Worm (Caenorhabditis elegans): ENCODE measurements around the gene F15H10.5.

Gene F15H10.5

ce11 chrV:10436612-10437011 lies 17.8 kb upstream of the F15H10.5 start, which contains the start of gene set-22:
Gene set-22, plus strand, starts transcription at chrV:10436912.
- TF ChIP-seq ets-7 (tag; optimal IDR thresholded peaks at IDR 0.05) = no peak
- no peak for TF ChIP-seq flt-1 (GFP tag; IDR thresholded peaks at IDR 0.05)
- no peak for TF ChIP-seq sea-1 (GFP tag; conservative IDR thresholded peaks at IDR 0.05)

ce11 chrV:10435198-10435597 lies 16.3 kb upstream of the F15H10.5 start:
- TF ChIP-seq tbx-37 (GFP tag; conservative IDR thresholded peaks at IDR 0.05) (no peak), hmg-4 (GFP tag; optimal IDR thresholded peaks at IDR 0.05) (no peak), hmbx-1 (tag; optimal IDR thresholded peaks at IDR 0.05) (no peak), B0310.2 (tag; optimal IDR thresholded peaks at IDR 0.05) (no peak), ama-1 (optimal IDR thresholded peaks at IDR 0.05) (no peak), ceh-13 (GFP tag; optimal IDR thresholded peaks at IDR 0.05) (no peak), tbx-11 (GFP tag; IDR thresholded peaks at IDR 0.05) (no peak), scrt-1 (GFP tag; IDR thresholded peaks at IDR 0.05) (no peak), ets-7 (tag; optimal IDR thresholded peaks at IDR 0.05) (no peak), tra-4 (tag; optimal IDR thresholded peaks at IDR 0.05) (no peak), F13C5.2 (tag; optimal IDR thresholded peaks at IDR 0.05) (no peak), ceh-36 (tag; optimal IDR thresholded peaks at IDR 0.05) (no peak), aly-1 (tag; optimal IDR thresholded peaks at IDR 0.05) (no peak), hnd-1 (tag; optimal IDR thresholded peaks at IDR 0.05) (no peak), flt-1 (GFP tag; IDR thresholded peaks at IDR 0.05) (no peak)

- TF ChIP-seq tbx-11 (GFP tag; IDR thresholded peaks at IDR 0.05) (no peak), pes-1 (GFP tag; IDR thresholded peaks at IDR 0.05) (no peak), aly-1 (tag; optimal IDR thresholded peaks at IDR 0.05) (no peak), hmg-4 (GFP tag; optimal IDR thresholded peaks at IDR 0.05) (no peak), ceh-13 (GFP tag; optimal IDR thresholded peaks at IDR 0.05) (no peak), hnd-1 (tag; optimal IDR thresholded peaks at IDR 0.05) (no peak), hmbx-1 (tag; optimal IDR thresholded peaks at IDR 0.05) (no peak), F13C5.2 (tag; optimal IDR thresholded peaks at IDR 0.05) (no peak), ets-7 (tag; optimal IDR thresholded peaks at IDR 0.05) (no peak), flt-1 (GFP tag; IDR thresholded peaks at IDR 0.05) (no peak), ceh-36 (tag; optimal IDR thresholded peaks at IDR 0.05) (no peak), scrt-1 (GFP tag; IDR thresholded peaks at IDR 0.05) (no peak), sea-1 (GFP tag; conservative IDR thresholded peaks at IDR 0.05) (no peak), tra-4 (tag; optimal IDR thresholded peaks at IDR 0.05) (no peak)
These were observed 14.9 kb upstream of the F15H10.5 start, which contains the start of gene Y32F6A.4 for ce11 chrV:10433721-10434120. Gene Y32F6A.4, minus strand, starts transcription at chrV:10434067.

- TF ChIP-seq tra-4 (tag; optimal IDR thresholded peaks at IDR 0.05) (no peak), B0310.2 (tag; optimal IDR thresholded peaks at IDR 0.05) (no peak), pes-1 (GFP tag; IDR thresholded peaks at IDR 0.05) (no peak), ama-1 (optimal IDR thresholded peaks at IDR 0.05) (no peak), tbx-11 (GFP tag; IDR thresholded peaks at IDR 0.05) (no peak), hnd-1 (tag; optimal IDR thresholded peaks at IDR 0.05) (no peak), F13C5.2 (tag; optimal IDR thresholded peaks at IDR 0.05) (no peak), hmbx-1 (tag; optimal IDR thresholded peaks at IDR 0.05) (no peak), ets-7 (tag; optimal IDR thresholded peaks at IDR 0.05) (no peak), sea-1 (GFP tag; conservative IDR thresholded peaks at IDR 0.05) (no peak), ceh-36 (tag; optimal IDR thresholded peaks at IDR 0.05) (no peak), hmg-4 (GFP tag; optimal IDR thresholded peaks at IDR 0.05) (no peak), aly-1 (tag; optimal IDR thresholded peaks at IDR 0.05) (no peak), tbx-37 (GFP tag; conservative IDR thresholded peaks at IDR 0.05) (no peak), flt-1 (GFP tag; IDR thresholded peaks at IDR 0.05) (no peak), ceh-13 (GFP tag; optimal IDR thresholded peaks at IDR 0.05) (no peak)
These were observed 13.7 kb upstream of the F15H10.5 start for ce11 chrV:10432607-10433006.

ce11 chrV:10428608-10429007 lies 9.7 kb upstream of the F15H10.5 start, which contains the start of gene tag-314:
Gene tag-314, minus strand, starts transcription at chrV:10428708.
- TF ChIP-seq ceh-36 (tag; optimal IDR thresholded peaks at IDR 0.05) (no peak), hmbx-1 (tag; optimal IDR thresholded peaks at IDR 0.05) (no peak), aly-1 (tag; optimal IDR thresholded peaks at IDR 0.05) (no peak), tbx-11 (GFP tag; IDR thresholded peaks at IDR 0.05) (no peak), pes-1 (GFP tag; IDR thresholded peaks at IDR 0.05) (no peak), ceh-13 (GFP tag; optimal IDR thresholded peaks at IDR 0.05) (no peak), ama-1 (optimal IDR thresholded peaks at IDR 0.05) (no peak), ets-7 (tag; optimal IDR thresholded peaks at IDR 0.05) (no peak)

ce11 chrV:10426253-10426652 lies 7.4 kb upstream of the F15H10.5 start, which contains the start of gene apc-10:
Gene apc-10, minus strand, starts transcription at chrV:10426353.
- no peak for TF ChIP-seq sea-1 (GFP tag; conservative IDR thresholded peaks at IDR 0.05)
- no peak for TF ChIP-seq ets-7 (tag; optimal IDR thresholded peaks at IDR 0.05)
- no peak for TF ChIP-seq F13C5.2 (tag; optimal IDR thresholded peaks at IDR 0.05)
- TF ChIP-seq flt-1 (GFP tag; IDR thresholded peaks at IDR 0.05) = no peak
- no peak for TF ChIP-seq hnd-1 (tag; optimal IDR thresholded peaks at IDR 0.05)

- no peak for TF ChIP-seq tra-4 (tag; optimal IDR thresholded peaks at IDR 0.05)
- no peak for TF ChIP-seq pes-1 (GFP tag; IDR thresholded peaks at IDR 0.05)
- TF ChIP-seq ceh-36 (tag; optimal IDR thresholded peaks at IDR 0.05) = no peak
- TF ChIP-seq hnd-1 (tag; optimal IDR thresholded peaks at IDR 0.05) = no peak
- no peak for TF ChIP-seq tbx-37 (GFP tag; conservative IDR thresholded peaks at IDR 0.05)
- TF ChIP-seq hmbx-1 (tag; optimal IDR thresholded peaks at IDR 0.05) = no peak
- TF ChIP-seq sea-1 (GFP tag; conservative IDR thresholded peaks at IDR 0.05) = no peak
- no peak for TF ChIP-seq ceh-13 (GFP tag; optimal IDR thresholded peaks at IDR 0.05)
- no peak for TF ChIP-seq ama-1 (optimal IDR thresholded peaks at IDR 0.05)
- no peak for TF ChIP-seq flt-1 (GFP tag; IDR thresholded peaks at IDR 0.05)
- no peak for TF ChIP-seq scrt-1 (GFP tag; IDR thresholded peaks at IDR 0.05)
- no peak for TF ChIP-seq hmg-4 (GFP tag; optimal IDR thresholded peaks at IDR 0.05)
- no peak for TF ChIP-seq ets-7 (tag; optimal IDR thresholded peaks at IDR 0.05)
These were observed 6.2 kb upstream of the F15H10.5 start, which contains the start of gene col-12 for ce11 chrV:10425098-10425497. Gene col-12, minus strand, starts transcription at chrV:10425198.

- TF ChIP-seq hmbx-1 (tag; optimal IDR thresholded peaks at IDR 0.05) = no peak
- no peak for TF ChIP-seq pes-1 (GFP tag; IDR thresholded peaks at IDR 0.05)
- no peak for TF ChIP-seq ama-1 (optimal IDR thresholded peaks at IDR 0.05)
- no peak for TF ChIP-seq sea-1 (GFP tag; conservative IDR thresholded peaks at IDR 0.05)
- no peak for TF ChIP-seq aly-1 (tag; optimal IDR thresholded peaks at IDR 0.05)
- no peak for TF ChIP-seq hmg-4 (GFP tag; optimal IDR thresholded peaks at IDR 0.05)
- TF ChIP-seq ets-7 (tag; optimal IDR thresholded peaks at IDR 0.05) = no peak
- no peak for TF ChIP-seq tbx-37 (GFP tag; conservative IDR thresholded peaks at IDR 0.05)
These were observed 4.7 kb upstream of the F15H10.5 start for ce11 chrV:10423511-10423910.
